Worm (Caenorhabditis elegans) whole organism, L1 larva: Measurements from ENCODE around the gene srd-15.

Source experiments
- C04F5.9 ChIP-seq: sonication (generic microtip); optimal IDR thresholded peaks from 2 replicates; lab custom pipeline; 2016; ENCODE audit warnings: missing genetic modification characterization, missing compliant biosample characterization
- C34B4.2 ChIP-seq: sonication (generic microtip); optimal IDR thresholded peaks from 2 replicates; lab custom pipeline; 2017; ENCODE audit warnings: mild to moderate bottlenecking, missing genetic modification characterization, missing compliant biosample characterization
- F16B12.6 ChIP-seq: fragments of 150-350 bp; optimal IDR thresholded peaks from 2 replicates; lab custom pipeline; 2014; ENCODE audit warnings: missing biosample characterization, missing genetic modification characterization
- aha-1 ChIP-seq: fragments of 150-350 bp; optimal IDR thresholded peaks from 2 replicates; lab custom pipeline; 2014; ENCODE audit warnings: missing biosample characterization, missing genetic modification characterization
- alr-1 ChIP-seq: fragments of 200-800 bp; sonication (Bioruptor generic); optimal IDR thresholded peaks from 2 replicates; lab custom pipeline; 2018; ENCODE audit warnings: borderline replicate concordance, mild to moderate bottlenecking, missing genetic modification characterization, missing compliant biosample characterization
- aly-2 ChIP-seq: fragments of 150-350 bp; optimal IDR thresholded peaks from 2 replicates; lab custom pipeline; 2014; ENCODE audit warnings: missing biosample characterization, missing genetic modification characterization
- dsc-1 ChIP-seq: sonication (generic microtip); optimal IDR thresholded peaks from 2 replicates; lab custom pipeline; 2016; ENCODE audit warnings: mild to moderate bottlenecking, missing genetic modification characterization, missing compliant biosample characterization
- egl-13 ChIP-seq: sonication (generic microtip); optimal IDR thresholded peaks from 2 replicates; lab custom pipeline; 2016; ENCODE audit warnings: missing genotype, missing genetic modification reagents, missing genetic modification characterization, missing compliant biosample characterization
- ets-5 ChIP-seq: fragments of 200-800 bp; sonication (Bioruptor generic); IDR thresholded peaks from 2 replicates; pipeline ENCODE4 v1.3.6; 2022; ENCODE audit warnings: missing genetic modification characterization, missing compliant biosample characterization
- fkh-4 ChIP-seq: sonication (generic microtip); optimal IDR thresholded peaks from 2 replicates; lab custom pipeline; 2016; ENCODE audit warnings: missing compliant biosample characterization, missing genetic modification characterization, borderline replicate concordance
- grh-1 ChIP-seq: fragments of 200-800 bp; sonication (Bioruptor generic); IDR thresholded peaks from 2 replicates; pipeline ENCODE4 v1.3.6; 2022; ENCODE audit warnings: missing genetic modification reagents, missing genetic modification characterization, missing compliant biosample characterization
- hlh-17 ChIP-seq: fragments of 200-800 bp; sonication (Bioruptor generic); optimal IDR thresholded peaks from 2 replicates; lab custom pipeline; 2018; ENCODE audit warnings: missing genetic modification characterization, mild to moderate bottlenecking, missing compliant biosample characterization, moderate library complexity, borderline replicate concordance
- hlh-4 ChIP-seq: sonication (generic microtip); optimal IDR thresholded peaks from 2 replicates; lab custom pipeline; 2016; ENCODE audit warnings: mild to moderate bottlenecking, missing genetic modification characterization, missing compliant biosample characterization
- irx-1 ChIP-seq: sonication (generic microtip); optimal IDR thresholded peaks from 2 replicates; lab custom pipeline; 2016; ENCODE audit warnings: missing genetic modification characterization, missing compliant biosample characterization
- isw-1 ChIP-seq: fragments of 200-800 bp; sonication (Bioruptor generic); IDR thresholded peaks from 2 replicates; pipeline ENCODE4 v1.3.6; 2022; ENCODE audit warnings: missing genetic modification characterization, missing compliant biosample characterization
- lin-13 ChIP-seq: fragments of 150-350 bp; optimal IDR thresholded peaks from 2 replicates; lab custom pipeline; 2014; ENCODE audit warnings: missing biosample characterization, missing genetic modification reagents, missing genetic modification characterization
- lin-14 ChIP-seq: fragments of 200-800 bp; sonication (Bioruptor generic); optimal IDR thresholded peaks from 2 replicates; lab custom pipeline; 2018; ENCODE audit warnings: mild to moderate bottlenecking, missing genetic modification characterization, moderate library complexity, missing compliant biosample characterization
- lin-15B ChIP-seq: fragments of 150-350 bp; sonication (generic microtip); optimal IDR thresholded peaks from 3 replicates; lab custom pipeline; 2014; ENCODE audit warnings: missing biosample characterization, missing genetic modification characterization
- lin-39 ChIP-seq: fragments of 150-350 bp; optimal IDR thresholded peaks from 2 replicates; lab custom pipeline; 2014; ENCODE audit warnings: missing biosample characterization, missing genetic modification reagents, missing genetic modification characterization
- mab-9 ChIP-seq: fragments of 200-800 bp; sonication (Bioruptor generic); IDR thresholded peaks from 2 replicates; pipeline ENCODE4 v1.3.6; 2022; ENCODE audit warnings: missing genetic modification reagents, missing genetic modification characterization, missing compliant biosample characterization
- mdl-1 ChIP-seq, 2 experiments: fragments of 150-350 bp; optimal IDR thresholded peaks; 2 replicates each; lab custom pipeline; 2014 to 2017; ENCODE audit warnings: missing biosample characterization in 2 of 2, missing genetic modification characterization in 2 of 2, inconsistent platforms in 1 of 2
- mef-2 ChIP-seq: fragments of 150-350 bp; optimal IDR thresholded peaks from 2 replicates; lab custom pipeline; 2014; ENCODE audit warnings: missing biosample characterization, missing genetic modification characterization
- mep-1 ChIP-seq: fragments of 150-350 bp; optimal IDR thresholded peaks from 2 replicates; lab custom pipeline; 2014; ENCODE audit warnings: missing biosample characterization, missing genetic modification characterization
- nhr-11 ChIP-seq: fragments of 150-350 bp; optimal IDR thresholded peaks from 2 replicates; lab custom pipeline; 2014; ENCODE audit warnings: missing biosample characterization, missing genetic modification characterization
- nhr-28 ChIP-seq: fragments of 150-350 bp; optimal IDR thresholded peaks from 2 replicates; lab custom pipeline; 2014; ENCODE audit warnings: missing biosample characterization, missing genetic modification characterization
- nhr-76 ChIP-seq: sonication (generic microtip); optimal IDR thresholded peaks from 2 replicates; lab custom pipeline; 2017; ENCODE audit warnings: missing biosample characterization, missing genetic modification characterization
- nhr-77 ChIP-seq: fragments of 150-350 bp; optimal IDR thresholded peaks from 2 replicates; lab custom pipeline; 2014; ENCODE audit warnings: missing biosample characterization, missing genetic modification characterization
- nhr-85 ChIP-seq: sonication (generic microtip); peaks from one replicate; lab custom pipeline; 2016; ENCODE audit warnings: missing genetic modification characterization, inconsistent platforms, missing compliant biosample characterization
- nhr-90 ChIP-seq: sonication (generic microtip); optimal IDR thresholded peaks from 2 replicates; lab custom pipeline; 2016; ENCODE audit warnings: mild to moderate bottlenecking, missing genetic modification characterization, missing compliant biosample characterization; ENCODE audit not compliant: poor library complexity
- skn-1 ChIP-seq: fragments of 150-350 bp; optimal IDR thresholded peaks from 2 replicates; lab custom pipeline; 2014; ENCODE audit warnings: missing biosample characterization, missing genetic modification characterization
- tbx-2 ChIP-seq: sonication (generic microtip); optimal IDR thresholded peaks from 2 replicates; lab custom pipeline; 2016; ENCODE audit warnings: missing genetic modification characterization, missing compliant biosample characterization
- unc-30 ChIP-seq: sonication (generic microtip); optimal IDR thresholded peaks from 2 replicates; lab custom pipeline; 2017; ENCODE audit warnings: missing biosample characterization, missing genetic modification characterization
- unc-62 ChIP-seq: fragments of 150-350 bp; optimal IDR thresholded peaks from 2 replicates; lab custom pipeline; 2014; ENCODE audit warnings: missing biosample characterization, missing genetic modification reagents, missing genetic modification characterization
- unc-86 ChIP-seq: sonication (generic microtip); optimal IDR thresholded peaks from 2 replicates; lab custom pipeline; 2016; ENCODE audit warnings: missing genetic modification characterization, missing compliant biosample characterization
- xbp-1 ChIP-seq: sonication (generic microtip); optimal IDR thresholded peaks from 2 replicates; lab custom pipeline; 2016; ENCODE audit warnings: missing genetic modification characterization, missing compliant biosample characterization
- zip-4 ChIP-seq: fragments of 200-800 bp; sonication (Bioruptor generic); optimal IDR thresholded peaks from 2 replicates; lab custom pipeline; 2018; ENCODE audit warnings: mild to moderate bottlenecking, missing genetic modification characterization, moderate library complexity, missing compliant biosample characterization
- ztf-11 ChIP-seq, 2 experiments: sonication (generic microtip); optimal IDR thresholded peaks; 2 replicates each; lab custom pipeline; 2016 to 2017; ENCODE audit warnings: missing genetic modification characterization in 2 of 2, missing biosample characterization in 1 of 2, missing compliant biosample characterization in 1 of 2

Gene srd-15

DNA sequence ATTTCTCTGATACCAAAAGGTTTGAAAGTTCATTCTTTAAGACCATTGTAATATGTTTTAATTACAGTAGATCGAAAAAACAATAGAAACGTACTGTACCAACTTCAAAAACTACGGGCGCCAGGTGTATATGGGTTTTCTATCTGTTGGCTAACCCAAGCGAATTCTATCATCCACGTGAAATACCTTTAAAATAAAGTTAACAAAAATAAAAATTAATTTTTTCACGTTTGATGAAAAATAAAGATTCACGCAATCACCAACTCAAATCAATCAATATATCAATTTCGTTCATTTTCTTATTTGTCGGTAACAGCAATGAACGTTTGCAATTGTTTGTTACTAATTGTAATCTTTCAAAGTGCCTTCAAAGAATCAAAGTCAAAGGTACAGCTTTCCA is 938 bp upstream of the srd-15 start, which contains the start of gene C04E6.4:
Gene C04E6.4, plus strand, starts transcription at position 301 of the 400 bp plus-strand sequence.
- TF ChIP-seq zip-4 (GFP tag; lab: Kevin White, UChicago) (no peak), nhr-11 (tag; lab: Kevin White, UChicago) (no peak), aha-1 (no peak), lin-39 (no peak), nhr-85 (tag; lab: Kevin White, UChicago) (no peak), lin-15B (no peak), dsc-1 (tag; lab: Kevin White, UChicago) (no peak), unc-62 (no peak)

DNA sequence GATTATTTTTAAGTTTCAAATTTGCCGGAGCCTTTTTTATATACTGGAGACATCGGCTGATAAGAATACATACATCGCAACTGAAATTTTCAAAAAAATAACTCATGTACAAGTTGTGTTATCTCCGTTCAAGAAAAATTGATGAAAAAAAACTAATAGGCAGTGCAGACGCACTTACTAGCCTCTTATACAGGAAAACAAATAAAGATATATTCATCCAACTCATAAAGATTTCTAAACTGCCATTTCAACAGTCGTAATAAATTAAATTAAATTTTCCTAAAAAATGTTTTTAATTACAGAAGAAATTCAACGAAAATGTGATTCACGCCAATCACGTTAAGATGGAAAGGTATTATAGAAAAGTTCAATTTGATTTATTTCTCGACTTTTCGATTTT is 4.3 kb downstream of the srd-15 start, which contains the start of gene C04E6.5:
Gene C04E6.5, plus strand, starts transcription at position 301 of the 400 bp plus-strand sequence.
- TF ChIP-seq isw-1 (GFP tag; lab: Robert Waterston, UW) (no peak), fkh-4 (tag; lab: Kevin White, UChicago) (no peak), F16B12.6 (tag; lab: Kevin White, UChicago) (no peak), nhr-11 (tag; lab: Kevin White, UChicago) (no peak), mab-9 (GFP tag; lab: Robert Waterston, UW) (no peak), nhr-77 (tag; lab: Kevin White, UChicago) (no peak), lin-15B (no peak), C34B4.2 (tag; lab: Kevin White, UChicago) (no peak)

DNA sequence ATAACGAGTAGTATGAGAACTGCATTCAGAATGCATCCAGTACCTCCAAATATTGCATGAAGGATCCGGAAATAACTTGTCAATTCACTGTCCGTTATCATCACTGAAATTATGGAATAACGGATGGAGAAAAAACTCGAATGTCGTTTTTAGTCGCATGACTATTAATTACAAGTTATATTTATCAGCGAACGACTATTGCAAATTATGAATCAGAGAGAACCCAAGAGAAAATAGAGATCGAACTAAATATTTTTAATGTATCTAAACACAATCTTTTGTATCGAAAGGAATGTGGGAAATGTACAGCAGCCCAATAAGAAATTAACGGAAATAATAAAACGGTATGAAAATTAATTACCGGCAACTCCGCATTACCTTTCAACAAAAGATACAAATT is 6.2 kb downstream of the srd-15 start, which contains the start of gene srd-16:
Gene srd-16, minus strand, starts transcription at position 101 of the 400 bp plus-strand sequence.
- no peak for TF ChIP-seq alr-1 (tag; lab: Kevin White, UChicago)
- TF ChIP-seq, all 84 proteins: peak for 0

DNA sequence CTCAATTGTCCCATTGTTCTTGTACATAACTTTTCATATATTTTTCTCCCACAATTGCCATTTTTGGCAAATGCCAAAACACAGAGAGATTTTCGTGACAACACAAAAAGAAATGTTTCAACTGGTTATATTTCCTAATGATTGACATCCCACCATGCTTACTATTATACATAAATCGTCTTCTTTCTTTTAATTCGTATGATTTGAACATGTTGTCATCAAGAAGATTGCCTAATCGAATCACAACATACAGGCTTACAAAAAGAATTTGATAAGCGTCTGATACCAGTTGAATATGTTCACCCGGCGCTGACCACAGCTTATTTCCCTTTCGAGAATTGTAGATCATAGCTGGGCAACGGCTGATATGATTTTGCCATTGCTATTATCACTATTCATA is 11.1 kb downstream of the srd-15 start, which contains the start of gene grd-9:
Gene grd-9, plus strand, starts transcription at position 301 of the 400 bp plus-strand sequence.
- TF ChIP-seq hlh-4 (tag; lab: Kevin White, UChicago) = no peak
- TF ChIP-seq lin-14 (GFP tag; lab: Kevin White, UChicago) = no peak
- TF ChIP-seq unc-30 (tag; lab: Kevin White, UChicago) = no peak
- no peak for TF ChIP-seq nhr-76 (tag; lab: Kevin White, UChicago)
- TF ChIP-seq nhr-28 (tag; lab: Kevin White, UChicago) = no peak
- TF ChIP-seq xbp-1 (tag; lab: Kevin White, UChicago) = no peak
- TF ChIP-seq C04F5.9 (tag; lab: Kevin White, UChicago) = no peak
- TF ChIP-seq alr-1 (tag; lab: Kevin White, UChicago) = no peak
- TF ChIP-seq unc-62 = no peak
- no peak for TF ChIP-seq isw-1 (GFP tag; lab: Robert Waterston, UW)
- TF ChIP-seq ets-5 (GFP tag; lab: Robert Waterston, UW) = no peak
- no peak for TF ChIP-seq hlh-17 (GFP tag; lab: Kevin White, UChicago)
- TF ChIP-seq lin-13 (GFP tag; lab: Kevin White, UChicago) = no peak
- no peak for TF ChIP-seq mdl-1 (tag; optimal IDR thresholded peaks at IDR 0.05; lab: Kevin White, UChicago)

DNA sequence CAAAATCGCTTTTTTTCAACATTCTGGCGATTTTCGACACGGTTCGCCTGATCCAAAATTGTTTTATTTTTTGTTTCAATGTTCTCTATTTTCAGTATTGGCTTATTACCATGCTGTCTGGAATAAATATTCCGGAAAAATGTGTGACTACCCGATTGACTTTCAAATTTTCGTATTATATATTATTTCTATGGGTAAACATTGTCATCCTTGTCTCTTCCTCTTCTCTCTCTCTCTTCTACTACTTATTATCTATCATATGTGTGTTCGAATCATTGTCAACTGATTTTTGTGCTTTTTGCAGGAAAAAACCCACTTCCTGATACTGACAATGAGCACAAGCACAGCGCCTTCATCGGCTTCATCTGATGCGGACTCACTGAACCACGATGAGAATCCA is 13.1 kb downstream of the srd-15 start, which contains the start of gene C04E6.7:
Gene C04E6.7, plus strand, starts transcription at position 301 of the 400 bp plus-strand sequence.
- no peak for TF ChIP-seq unc-30 (tag; lab: Kevin White, UChicago)
- no peak for TF ChIP-seq C34B4.2 (tag; lab: Kevin White, UChicago)
- no peak for TF ChIP-seq nhr-90
- no peak for TF ChIP-seq C04F5.9 (tag; lab: Kevin White, UChicago)
- TF ChIP-seq mef-2 (tag; lab: Kevin White, UChicago) = no peak
- no peak for TF ChIP-seq mep-1 (tag; lab: Kevin White, UChicago)
- TF ChIP-seq tbx-2 (tag; lab: Kevin White, UChicago) = no peak
- TF ChIP-seq aly-2 = no peak
- no peak for TF ChIP-seq egl-13 (tag; lab: Kevin White, UChicago)
- TF ChIP-seq dsc-1 (tag; lab: Kevin White, UChicago) = no peak
- no peak for TF ChIP-seq unc-86 (tag; lab: Kevin White, UChicago)
- no peak for TF ChIP-seq mab-9 (GFP tag; lab: Robert Waterston, UW)
- TF ChIP-seq grh-1 (GFP tag; lab: Robert Waterston, UW) = no peak
- TF ChIP-seq nhr-77 (tag; lab: Kevin White, UChicago) = no peak
- TF ChIP-seq fkh-4 (tag; lab: Kevin White, UChicago) = no peak
- no peak for TF ChIP-seq skn-1 (tag; lab: Kevin White, UChicago)
- TF ChIP-seq ztf-11 (tag; optimal IDR thresholded peaks at IDR 0.05; lab: Kevin White, UChicago) = no peak
- no peak for TF ChIP-seq irx-1
- TF ChIP-seq, all 84 proteins: peak for 0
